Worm (Caenorhabditis elegans) whole organism, mixed stage, embryonic: ENCODE results near the gene Y105C5A.24.

ENCODE experiments used
- M03D4.4 ChIP-seq: sonication (generic microtip); optimal IDR thresholded peaks from 2 replicates; lab custom pipeline; 2017; ENCODE audit warnings: mild to moderate bottlenecking, missing genetic modification characterization, missing compliant biosample characterization
- bed-3 ChIP-seq: fragments of 200-800 bp; sonication (Bioruptor generic); optimal IDR thresholded peaks from 3 replicates; lab custom pipeline; 2018; ENCODE audit warnings: mild to moderate bottlenecking, missing genetic modification characterization, moderate library complexity, missing compliant biosample characterization
- blmp-1 ChIP-seq: fragments of 150-350 bp; optimal IDR thresholded peaks from 2 replicates; lab custom pipeline; 2014; ENCODE audit warnings: missing biosample characterization, missing genetic modification characterization
- ceh-39 ChIP-seq: fragments of 150-350 bp; optimal IDR thresholded peaks from 2 replicates; lab custom pipeline; 2014; ENCODE audit warnings: missing biosample characterization, missing genetic modification characterization
- ceh-43 ChIP-seq: fragments of 200-800 bp; sonication (Bioruptor generic); optimal IDR thresholded peaks from 2 replicates; lab custom pipeline; 2018; ENCODE audit warnings: mild to moderate bottlenecking, missing genetic modification characterization, moderate library complexity, missing compliant biosample characterization
- ceh-83 ChIP-seq: fragments of 200-800 bp; sonication (Bioruptor generic); optimal IDR thresholded peaks from 2 replicates; lab custom pipeline; 2018; ENCODE audit warnings: mild to moderate bottlenecking, missing genetic modification characterization, missing compliant biosample characterization
- ces-1 ChIP-seq: fragments of 150-350 bp; optimal IDR thresholded peaks from 2 replicates; lab custom pipeline; 2014; ENCODE audit warnings: missing biosample characterization, missing genetic modification reagents, missing genetic modification characterization
- cnd-1 ChIP-seq: fragments of 200-800 bp; sonication (Bioruptor generic); optimal IDR thresholded peaks from 2 replicates; lab custom pipeline; 2018; ENCODE audit warnings: mild to moderate bottlenecking, missing genetic modification characterization, missing compliant biosample characterization
- drap-1 ChIP-seq: fragments of 200-800 bp; sonication (Bioruptor generic); optimal IDR thresholded peaks from 3 replicates; lab custom pipeline; 2018; ENCODE audit warnings: mild to moderate bottlenecking, missing genetic modification characterization, missing compliant biosample characterization
- elt-1 ChIP-seq: sonication (generic microtip); optimal IDR thresholded peaks from 2 replicates; lab custom pipeline; 2017; ENCODE audit warnings: missing genetic modification characterization, mild to moderate bottlenecking, missing compliant biosample characterization, antibody characterized with exemption, moderate library complexity, borderline replicate concordance; ENCODE audit not compliant: insufficient read depth
- elt-3 ChIP-seq: fragments of 150-350 bp; optimal IDR thresholded peaks from 2 replicates; lab custom pipeline; 2014; ENCODE audit warnings: missing biosample characterization, missing genetic modification characterization
- hlh-1 ChIP-seq: fragments of 150-350 bp; optimal IDR thresholded peaks from 2 replicates; lab custom pipeline; 2014; ENCODE audit warnings: missing biosample characterization, missing genetic modification reagents, missing genetic modification characterization
- lin-13 ChIP-seq: fragments of 150-350 bp; optimal IDR thresholded peaks from 2 replicates; lab custom pipeline; 2014; ENCODE audit warnings: missing biosample characterization, missing genetic modification characterization
- lin-32 ChIP-seq: fragments of 200-800 bp; sonication (Bioruptor generic); optimal IDR thresholded peaks from 2 replicates; lab custom pipeline; 2018; ENCODE audit warnings: mild to moderate bottlenecking, missing genetic modification characterization, missing compliant biosample characterization
- lsy-2 ChIP-seq: fragments of 150-350 bp; optimal IDR thresholded peaks from 2 replicates; lab custom pipeline; 2014; ENCODE audit warnings: missing biosample characterization, missing genetic modification characterization
- mab-5 ChIP-seq: fragments of 150-350 bp; optimal IDR thresholded peaks from 2 replicates; lab custom pipeline; 2014; ENCODE audit warnings: missing biosample characterization, missing genetic modification characterization
- mep-1 ChIP-seq: fragments of 150-350 bp; optimal IDR thresholded peaks from 2 replicates; lab custom pipeline; 2017; ENCODE audit warnings: missing biosample characterization, missing genetic modification reagents, missing genetic modification characterization, inconsistent platforms
- mls-2 ChIP-seq: sonication (generic microtip); optimal IDR thresholded peaks from 2 replicates; lab custom pipeline; 2016; ENCODE audit warnings: mild to moderate bottlenecking, missing genetic modification characterization, moderate library complexity, missing compliant biosample characterization
- nhr-12 ChIP-seq: fragments of 150-350 bp; optimal IDR thresholded peaks from 2 replicates; lab custom pipeline; 2014; ENCODE audit warnings: missing biosample characterization, missing genetic modification characterization
- nhr-2 ChIP-seq: fragments of 150-350 bp; optimal IDR thresholded peaks from 2 replicates; lab custom pipeline; 2014; ENCODE audit warnings: missing biosample characterization, missing genetic modification characterization
- nhr-237 ChIP-seq: fragments of 150-350 bp; optimal IDR thresholded peaks from 2 replicates; lab custom pipeline; 2014; ENCODE audit warnings: missing biosample characterization, missing genetic modification characterization
- nhr-28 ChIP-seq: fragments of 150-350 bp; optimal IDR thresholded peaks from 2 replicates; lab custom pipeline; 2014; ENCODE audit warnings: missing biosample characterization, missing genetic modification characterization
- nhr-76 ChIP-seq: sonication (generic microtip); optimal IDR thresholded peaks from 2 replicates; lab custom pipeline; 2017; ENCODE audit warnings: missing biosample characterization, missing genetic modification characterization
- pha-4 ChIP-seq: fragments of 150-350 bp; optimal IDR thresholded peaks from 2 replicates; lab custom pipeline; 2018; ENCODE audit warnings: missing biosample characterization, missing genetic modification reagents, missing genetic modification characterization
- sem-2 ChIP-seq: fragments of 200-800 bp; sonication (Bioruptor generic); optimal IDR thresholded peaks from 2 replicates; lab custom pipeline; 2018; ENCODE audit warnings: mild to moderate bottlenecking, missing genetic modification characterization, missing compliant biosample characterization
- snpc-4 ChIP-seq: fragments of 150-350 bp; optimal IDR thresholded peaks from 2 replicates; lab custom pipeline; 2014; ENCODE audit warnings: missing biosample characterization, missing genetic modification characterization
- unc-120 ChIP-seq: sonication (generic microtip); optimal IDR thresholded peaks from 2 replicates; lab custom pipeline; 2017; ENCODE audit warnings: missing genetic modification characterization, missing compliant biosample characterization; ENCODE audit not compliant: poor library complexity, severe bottlenecking
- unc-39 ChIP-seq: fragments of 150-350 bp; optimal IDR thresholded peaks from 2 replicates; lab custom pipeline; 2014; ENCODE audit warnings: missing biosample characterization, missing genetic modification characterization
- unc-62 ChIP-seq: fragments of 150-350 bp; optimal IDR thresholded peaks from 2 replicates; lab custom pipeline; 2014; ENCODE audit warnings: missing biosample characterization, missing genetic modification reagents, missing genetic modification characterization
- zip-8 ChIP-seq: fragments of 150-350 bp; optimal IDR thresholded peaks from 2 replicates; lab custom pipeline; 2014; ENCODE audit warnings: missing biosample characterization, missing genetic modification characterization
- ztf-11 ChIP-seq: fragments of 150-350 bp; optimal IDR thresholded peaks from 2 replicates; lab custom pipeline; 2014; ENCODE audit warnings: missing biosample characterization, missing genetic modification characterization

Y105C5A.24 gene

ce11 chrIV:15847096-15847495, 2.6 kb upstream of the Y105C5A.24 start, which contains the start of gene Y105C5A.1269:
Gene Y105C5A.1269 (plus strand): TSS chrIV:15847396.
- TF ChIP-seq lsy-2 (tag; lab: Kevin White, UChicago) (no peak), nhr-28 (no peak), lin-32 (GFP tag; lab: Kevin White, UChicago) (no peak), zip-8 (no peak), cnd-1 (no peak), lin-13 (tag; lab: Kevin White, UChicago) (no peak), nhr-2 (tag; lab: Kevin White, UChicago) (no peak), elt-1 (tag; lab: Kevin White, UChicago) (no peak), sem-2 (GFP tag; lab: Kevin White, UChicago) (no peak), ceh-43 (GFP tag; lab: Kevin White, UChicago) (no peak), ztf-11 (tag; lab: Kevin White, UChicago) (no peak), ces-1 (no peak), pha-4 (tag; lab: Kevin White, UChicago) (no peak), elt-3 (tag; lab: Kevin White, UChicago) (no peak), snpc-4 (tag; lab: Kevin White, UChicago) (no peak), bed-3 (no peak), nhr-76 (tag; lab: Kevin White, UChicago) (no peak), ceh-83 (GFP tag; lab: Kevin White, UChicago) (no peak), mep-1 (tag; lab: Kevin White, UChicago) (no peak), nhr-12 (tag; lab: Kevin White, UChicago) (no peak)

ce11 chrIV:15850647-15851046, 972 bp downstream of the Y105C5A.24 start:
- TF ChIP-seq nhr-28 (no peak), blmp-1 (tag; lab: Kevin White, UChicago) (no peak), lin-13 (tag; lab: Kevin White, UChicago) (no peak), cnd-1 (no peak)

ce11 chrIV:15852875-15853793, 3.5 kb downstream of the Y105C5A.24 start:
- TF ChIP-seq lin-32 (GFP tag; lab: Kevin White, UChicago) (no peak), bed-3 (no peak), unc-62 (GFP tag; lab: Kevin White, UChicago) (no peak), lin-13 (tag; lab: Kevin White, UChicago) (no peak), ztf-11 (tag; lab: Kevin White, UChicago) (no peak), nhr-237 (no peak), mls-2 (no peak), zip-8 (no peak), nhr-2 (tag; lab: Kevin White, UChicago) (no peak), elt-1 (tag; lab: Kevin White, UChicago) (no peak), ces-1 (no peak), cnd-1 (no peak), lsy-2 (tag; lab: Kevin White, UChicago) (no peak), unc-120 (no peak), mab-5 (tag; lab: Kevin White, UChicago) (no peak), mep-1 (tag; lab: Kevin White, UChicago) (no peak), blmp-1 (tag; lab: Kevin White, UChicago) (no peak), M03D4.4 (tag; lab: Kevin White, UChicago) (no peak)

ce11 chrIV:15853820-15854426, 4.2 kb downstream of the Y105C5A.24 start:
- TF ChIP-seq pha-4 (tag; lab: Kevin White, UChicago) (no peak), M03D4.4 (tag; lab: Kevin White, UChicago) (no peak), elt-1 (tag; lab: Kevin White, UChicago) (no peak), ceh-43 (GFP tag; lab: Kevin White, UChicago) (no peak), unc-120 (no peak), cnd-1 (no peak), hlh-1 (tag; lab: Kevin White, UChicago) (no peak)
- TF ChIP-seq, all 35 proteins: peak for 0

- no peak for TF ChIP-seq mep-1 (tag; lab: Kevin White, UChicago)
- no peak for TF ChIP-seq nhr-76 (tag; lab: Kevin White, UChicago)
- TF ChIP-seq ces-1 = no peak
- TF ChIP-seq pha-4 (tag; lab: Kevin White, UChicago) = no peak
- TF ChIP-seq nhr-237 = no peak
- TF ChIP-seq nhr-2 (tag; lab: Kevin White, UChicago) = no peak
- TF ChIP-seq unc-120 = no peak
- no peak for TF ChIP-seq M03D4.4 (tag; lab: Kevin White, UChicago)
- TF ChIP-seq drap-1 (GFP tag; lab: Kevin White, UChicago) = no peak
- no peak for TF ChIP-seq unc-39 (tag; lab: Kevin White, UChicago)
- TF ChIP-seq elt-1 (tag; lab: Kevin White, UChicago) = no peak
- TF ChIP-seq unc-62 (GFP tag; lab: Kevin White, UChicago) = no peak
- TF ChIP-seq hlh-1 (tag; lab: Kevin White, UChicago) = no peak
- TF ChIP-seq lsy-2 (tag; lab: Kevin White, UChicago) = no peak
- TF ChIP-seq mls-2 = no peak
- no peak for TF ChIP-seq nhr-28
- TF ChIP-seq mab-5 (tag; lab: Kevin White, UChicago) = no peak
- no peak for TF ChIP-seq ceh-39 (tag; lab: Kevin White, UChicago)
- TF ChIP-seq bed-3 = no peak
- TF ChIP-seq ceh-83 (GFP tag; lab: Kevin White, UChicago) = no peak
These were observed 11.8 kb downstream of the Y105C5A.24 start for ce11 chrIV:15861499-15861898.
